Fruit fly (Drosophila melanogaster): Measurements from ENCODE around the gene bel.

The bel gene

dm6 chr3R:8670529-8671491, 10.2 kb upstream of the bel start, which contains the start of gene p (continued):
- TF ChIP-seq cwo (GFP tag; optimal IDR thresholded peaks at IDR 0.05) (peak; percentile 78), mam (GFP tag; optimal IDR thresholded peaks at IDR 0.05) (peak; percentile 59), CG1529 (GFP tag; optimal IDR thresholded peaks at IDR 0.05) (no peak), lab (GFP tag; optimal IDR thresholded peaks at IDR 0.05) (peak; percentile 60), Mes4 (GFP tag; optimal IDR thresholded peaks at IDR 0.05) (no peak), Tbp (GFP tag; optimal IDR thresholded peaks at IDR 0.05) (no peak), CG6765 (GFP tag; optimal IDR thresholded peaks at IDR 0.05) (peak; percentile 32), PHDP (tag; optimal IDR thresholded peaks at IDR 0.05) (peak; percentile 56), Antp (GFP tag; optimal IDR thresholded peaks at IDR 0.05) (peak; percentile 19), CG2678 (tag; optimal IDR thresholded peaks at IDR 0.05) (peak; percentile 45), tx (GFP tag; optimal IDR thresholded peaks at IDR 0.05) (no peak), gce (GFP tag; IDR thresholded peaks at IDR 0.05) (no peak), caup (GFP tag; optimal IDR thresholded peaks at IDR 0.05; ENCODE audit: severe bottlenecking) (peak; percentile 61), tll (GFP tag; optimal IDR thresholded peaks at IDR 0.05) (no peak), CG15479 (GFP tag; optimal IDR thresholded peaks at IDR 0.05) (peak; percentile 68), lov (optimal IDR thresholded peaks at IDR 0.05) (no peak), lov (GFP tag; IDR thresholded peaks at IDR 0.05) (no peak), CG2202 (tag; optimal IDR thresholded peaks at IDR 0.05) (peak; percentile 15), sens-2 (GFP tag; IDR thresholded peaks at IDR 0.05) (peak; percentile 68), CG12219 (GFP tag; optimal IDR thresholded peaks at IDR 0.05) (peak; percentile 3), CG12155 (GFP tag; optimal IDR thresholded peaks at IDR 0.05) (peak; percentile 26), z (GFP tag; IDR thresholded peaks at IDR 0.05) (no peak), CG8290 (GFP tag; optimal IDR thresholded peaks at IDR 0.05) (peak; percentile 57), CG8290 (tag; optimal IDR thresholded peaks at IDR 0.05) (peak in 1 of 2 experiments; percentile 71), toy (GFP tag; IDR thresholded peaks at IDR 0.05) (no peak), CG8478 (optimal IDR thresholded peaks at IDR 0.05) (no peak), HLHmδ (GFP tag; optimal IDR thresholded peaks at IDR 0.05) (no peak), Optix (GFP tag; IDR thresholded peaks at IDR 0.05) (no peak), fu2 (GFP tag; optimal IDR thresholded peaks at IDR 0.05) (peak; percentile 45), CG4617 (GFP tag; optimal IDR thresholded peaks at IDR 0.05; ENCODE audit: borderline replicate concordance) (no peak), emc (GFP tag; optimal IDR thresholded peaks at IDR 0.05) (peak; percentile 22), Hsf (GFP tag; optimal IDR thresholded peaks at IDR 0.05) (peak; percentile 50), CG10979 (tag; optimal IDR thresholded peaks at IDR 0.05) (peak; percentile 34), ewg (GFP tag; optimal IDR thresholded peaks at IDR 0.05) (no peak), CG10209 (GFP tag; optimal IDR thresholded peaks at IDR 0.05) (peak; percentile 43), CG1602 (GFP tag; optimal IDR thresholded peaks at IDR 0.05) (no peak), dmrt99B (tag; optimal IDR thresholded peaks at IDR 0.05) (peak; percentile 37), shn (GFP tag; optimal IDR thresholded peaks at IDR 0.05) (peak; percentile 39), Sry-β (GFP tag; optimal IDR thresholded peaks at IDR 0.05) (peak; percentile 13), kah (GFP tag; optimal IDR thresholded peaks at IDR 0.05) (peak; percentile 30), hth (optimal IDR thresholded peaks at IDR 0.05) (no peak), fru (optimal IDR thresholded peaks at IDR 0.05) (no peak), yki (optimal IDR thresholded peaks at IDR 0.05) (no peak), Bdp1 (GFP tag; optimal IDR thresholded peaks at IDR 0.05) (peak; percentile 44), Lhr (GFP tag; optimal IDR thresholded peaks at IDR 0.05) (no peak), Aef1 (GFP tag; IDR thresholded peaks at IDR 0.05) (no peak; the same call in 2 of the 3 replicates), br (optimal IDR thresholded peaks at IDR 0.05) (no peak), ind (GFP tag; optimal IDR thresholded peaks at IDR 0.05) (peak; percentile 30), fd64A (GFP tag; optimal IDR thresholded peaks at IDR 0.05) (peak; percentile 38), tap (tag; optimal IDR thresholded peaks at IDR 0.05) (peak; percentile 4), Nf-YB (GFP tag; optimal IDR thresholded peaks at IDR 0.05) (no peak)
